Fruit fly (Drosophila melanogaster) whole organism, larva: ENCODE data around the gene Rab9Fb.
"Not testable (repeated sequence)": the region's sequence is repeated elsewhere in the genome, so short reads cannot be mapped to it uniquely, and the experiment has no call there.

Experiments
- noc ChIP-seq: fragments of 200-800 bp; sonication (Bioruptor generic); optimal IDR thresholded peaks from 3 replicates; lab custom pipeline; 2019; ENCODE audit warnings: missing biosample characterization, mild to moderate bottlenecking, missing genetic modification characterization, moderate library complexity

The Rab9Fb gene

DNA sequence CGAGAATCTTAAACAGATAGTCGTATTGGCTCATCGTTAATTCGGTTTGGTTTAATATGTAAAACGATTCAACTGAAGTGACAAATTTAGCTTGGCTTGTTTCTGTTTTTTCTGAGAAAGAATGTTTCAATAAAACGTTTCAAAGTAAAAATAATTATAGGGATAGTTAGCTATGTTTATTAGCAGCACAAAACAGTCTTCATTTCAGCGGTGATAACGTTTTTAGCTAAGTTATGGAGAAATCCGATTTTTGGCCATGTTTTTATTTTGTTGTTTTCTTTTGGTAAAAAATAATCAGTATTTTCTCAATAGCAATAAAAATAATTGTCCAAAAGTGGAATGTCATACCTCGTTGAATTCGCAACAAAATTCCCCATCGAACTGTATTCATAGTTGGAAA lies at the start of gene Rab9Fb:
Gene Rab9Fb, minus strand, starts transcription at position 101 of the 400 bp plus-strand sequence.
- TF ChIP-seq noc (tag; lab: Kevin White, UChicago) = no peak

DNA sequence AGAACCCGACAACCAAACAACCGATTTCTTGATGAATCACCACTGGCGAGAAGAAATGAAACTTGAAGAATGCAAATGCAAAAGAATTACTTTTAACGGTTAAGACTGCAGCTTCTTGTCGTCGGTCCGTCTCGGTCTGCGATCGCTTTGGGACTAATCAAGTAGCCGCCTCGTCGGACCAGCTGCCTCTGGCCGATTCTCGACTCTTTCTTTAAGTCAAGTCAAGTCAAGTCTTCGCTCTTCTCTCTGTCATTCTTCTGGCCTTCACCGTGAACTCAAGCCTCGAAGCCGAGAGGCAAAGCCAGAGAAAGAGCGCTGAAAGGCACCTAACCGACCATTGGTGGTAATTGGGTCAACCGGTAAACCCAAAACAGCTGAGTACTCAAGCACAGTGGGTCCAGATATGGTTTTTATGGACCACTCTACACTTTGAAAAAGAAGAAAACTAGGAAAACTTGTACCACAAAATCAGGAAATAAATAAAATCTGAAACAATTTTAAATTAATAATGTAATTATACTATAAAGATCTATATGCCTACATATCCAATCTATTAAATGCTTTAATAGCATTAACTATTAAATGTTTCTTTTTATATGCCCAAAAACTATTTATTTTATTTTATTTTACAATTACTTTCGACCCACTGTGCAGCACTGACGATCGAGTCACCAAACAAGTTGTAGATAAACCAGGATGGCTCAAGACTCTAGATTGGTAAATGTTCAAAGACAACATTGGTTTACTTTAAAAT lies 14.9 kb upstream of the Rab9Fb start, which contains the start of gene C901:
Gene C901, minus strand, starts transcription at position 157 of the 754 bp plus-strand sequence.
- no peak for TF ChIP-seq noc (tag; lab: Kevin White, UChicago)

DNA sequence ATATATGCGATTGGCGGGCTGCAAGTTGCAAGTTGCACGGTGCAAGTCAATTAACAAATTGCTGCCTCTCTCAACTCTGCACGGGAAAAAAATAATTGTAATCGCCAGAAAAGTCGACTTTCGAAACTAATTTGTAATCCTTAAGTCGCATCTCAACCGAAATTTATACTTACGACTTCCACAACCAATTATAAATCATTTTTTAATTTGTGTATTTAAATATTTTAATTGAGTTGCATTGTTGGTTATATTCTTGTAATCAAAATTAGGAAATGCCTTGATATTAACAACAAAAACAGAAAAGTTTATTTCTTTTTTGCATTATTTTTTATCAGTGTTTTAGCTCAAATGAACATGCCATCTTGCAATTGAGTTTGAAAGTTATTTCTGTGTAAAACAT lies 7.6 kb upstream of the Rab9Fb start:
- TF ChIP-seq noc (tag; lab: Kevin White, UChicago) = no peak

- TF ChIP-seq noc (tag; lab: Kevin White, UChicago) = no peak
Measured at dm6 chrX:10953240-10953639, 954 bp upstream of the Rab9Fb start.

DNA sequence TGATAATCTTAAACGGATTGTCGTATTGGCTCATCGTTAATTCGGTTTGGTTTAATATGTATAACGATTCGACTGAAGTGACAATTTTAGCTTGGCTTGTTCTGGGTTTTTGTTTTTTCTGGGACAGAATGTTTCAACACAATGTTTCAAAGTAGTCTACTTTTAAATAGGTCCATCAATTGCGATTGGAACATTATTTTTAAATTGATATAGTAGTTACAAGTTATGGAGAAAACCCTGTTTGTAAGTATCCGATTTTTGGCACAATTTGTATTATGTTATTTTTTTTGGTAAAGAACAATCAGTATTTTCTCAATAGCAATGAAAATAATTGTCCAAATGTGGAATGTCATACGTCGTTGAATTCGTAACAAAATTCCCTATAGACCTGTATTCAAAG lies 1.4 kb downstream of the Rab9Fb start, which contains the start of gene Rab9Fa:
Gene Rab9Fa, minus strand, starts transcription at position 101 of the 400 bp plus-strand sequence.
- not testable (repeated sequence) for TF ChIP-seq noc (tag; lab: Kevin White, UChicago)

DNA sequence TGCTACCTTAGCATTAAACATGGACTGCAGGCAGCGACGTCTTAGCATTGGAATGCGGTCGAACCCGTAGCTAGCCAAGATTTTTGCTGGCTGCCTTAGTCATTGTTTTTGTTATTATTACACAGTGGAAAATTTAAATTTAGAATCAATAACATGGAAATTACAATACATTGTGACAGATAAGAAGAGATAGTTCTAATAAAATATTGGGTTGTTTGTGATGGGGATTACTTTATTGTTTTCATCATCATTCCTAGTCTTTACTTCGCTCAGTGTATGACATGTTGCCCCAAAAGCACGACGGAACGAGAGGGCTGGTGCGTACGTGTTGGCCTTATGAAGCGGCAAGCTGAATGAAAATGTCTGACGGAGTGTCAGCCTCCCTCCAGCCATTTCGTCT lies 15.7 kb downstream of the Rab9Fb start:
- peak; percentile 77 for TF ChIP-seq noc (tag; lab: Kevin White, UChicago)

DNA sequence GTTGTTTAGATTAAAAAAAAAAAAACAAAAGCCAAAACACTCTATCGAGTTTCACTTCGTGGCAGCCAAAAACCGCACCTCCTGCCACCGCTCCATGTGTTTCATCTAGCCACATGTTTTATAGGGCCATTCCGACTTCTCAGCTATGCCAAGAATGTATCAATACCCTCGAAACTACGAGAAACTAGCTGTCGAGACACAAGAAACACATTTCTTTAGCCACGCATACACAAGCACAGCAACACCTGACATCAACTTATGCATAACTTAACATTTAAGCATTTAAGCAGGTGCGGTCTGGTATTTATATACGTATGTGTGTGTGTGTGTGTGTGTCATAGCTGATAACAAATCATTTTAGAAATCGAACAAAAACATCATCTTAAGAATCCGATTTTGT lies 16.7 kb downstream of the Rab9Fb start:
- no peak for TF ChIP-seq noc (tag; lab: Kevin White, UChicago)

DNA sequence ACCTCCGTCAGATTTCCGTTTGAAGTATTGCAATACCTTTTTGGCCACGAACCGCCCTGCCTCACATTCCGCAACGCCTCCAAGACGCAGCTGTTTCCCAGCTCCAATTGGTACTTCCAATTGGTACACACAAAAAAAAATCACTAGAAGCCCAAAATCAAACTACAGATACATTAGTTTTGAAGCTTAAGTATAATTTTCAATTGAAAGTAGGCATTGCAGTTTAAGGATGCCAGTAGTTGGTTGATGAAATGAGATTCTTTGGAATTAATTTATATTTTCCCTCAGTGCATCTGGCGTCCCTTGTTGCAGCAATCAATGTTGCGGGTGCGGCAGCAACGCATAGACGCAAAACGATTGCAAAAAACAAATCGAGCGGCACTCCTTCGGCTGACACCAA lies 18.5 kb downstream of the Rab9Fb start:
- no peak for TF ChIP-seq noc (tag; lab: Kevin White, UChicago)

DNA sequence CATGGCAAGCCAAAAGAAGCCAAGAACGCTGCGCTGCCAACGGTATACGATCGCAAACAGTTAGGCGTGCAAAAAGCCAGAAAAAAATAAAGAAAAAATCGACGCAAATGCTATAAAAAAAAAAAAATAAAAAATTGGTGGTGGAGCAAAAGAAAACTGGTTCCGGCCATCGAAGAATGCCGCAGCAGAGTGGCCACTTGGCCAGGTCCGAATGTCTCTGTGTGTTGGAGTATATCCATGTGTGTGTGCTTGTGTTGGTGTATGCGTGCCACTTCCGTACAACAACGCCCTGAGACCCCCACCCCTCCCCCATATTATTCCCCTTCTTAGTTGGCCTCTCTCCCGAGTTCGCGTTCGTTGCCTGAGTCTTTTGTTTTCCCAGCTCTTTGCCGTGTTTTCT lies 20.0 kb downstream of the Rab9Fb start:
- TF ChIP-seq noc (tag; lab: Kevin White, UChicago) = no peak

- no peak for TF ChIP-seq noc (tag; lab: Kevin White, UChicago)
Measured at dm6 chrX:10931250-10931649, 21.0 kb downstream of the Rab9Fb start.

dm6 chrX:10930553-10931092 lies 21.7 kb downstream of the Rab9Fb start, which contains the start of gene Myo10A:
TSS of gene Myo10A (plus strand) at chrX:10930840.
- no peak for TF ChIP-seq noc (tag; lab: Kevin White, UChicago)

DNA sequence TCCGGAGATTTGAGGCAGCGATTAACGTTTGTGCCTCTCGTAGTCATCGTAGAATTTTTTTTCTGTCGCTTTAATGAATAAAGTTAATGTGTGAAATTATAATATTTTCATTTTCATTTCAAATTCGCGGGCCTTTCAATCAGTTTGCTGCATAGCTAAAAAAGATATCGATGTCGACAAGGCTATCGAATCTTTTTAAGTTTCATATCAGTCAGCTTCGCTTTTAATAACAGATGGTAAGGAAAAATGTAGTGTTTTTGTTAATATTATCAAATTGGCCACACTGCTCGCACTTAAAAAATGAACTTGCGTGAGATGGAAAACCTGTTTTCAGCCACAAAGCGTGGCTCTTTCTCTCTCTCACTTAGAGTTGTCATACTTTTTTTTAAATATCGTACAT lies 22.7 kb downstream of the Rab9Fb start:
- TF ChIP-seq noc (tag; lab: Kevin White, UChicago) = no peak

DNA sequence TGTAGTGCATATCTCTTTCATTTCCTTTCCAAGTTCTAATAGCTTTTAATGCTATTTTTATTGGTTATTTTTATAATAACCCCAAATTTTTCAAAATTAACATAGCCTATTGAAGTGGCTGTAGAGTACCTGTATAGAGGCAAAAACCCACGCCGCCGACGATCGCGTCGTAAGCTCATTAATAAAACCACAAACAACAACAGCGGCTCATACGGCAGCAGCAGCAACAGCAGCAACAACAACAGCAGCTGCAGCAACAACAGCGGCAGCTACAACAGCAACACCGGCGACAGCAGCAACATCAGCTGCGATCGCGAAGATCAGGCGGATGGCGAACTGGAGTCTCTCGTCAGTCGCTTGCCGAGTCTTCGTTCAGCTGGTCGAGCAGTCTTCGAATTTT lies 25.2 kb downstream of the Rab9Fb start, which contains the start of gene CG2145:
Gene CG2145, plus strand, starts transcription at position 290 of the 400 bp plus-strand sequence.
- TF ChIP-seq noc (tag; lab: Kevin White, UChicago) = peak; percentile 27

dm6 chrX:10926245-10926644 lies 26.0 kb downstream of the Rab9Fb start:
- TF ChIP-seq noc (tag; lab: Kevin White, UChicago) = peak; percentile 33

- TF ChIP-seq noc (tag; lab: Kevin White, UChicago) = no peak
Measured at dm6 chrX:10923711-10924281, 28.5 kb downstream of the Rab9Fb start, which contains the start of gene v. TSS of gene v (plus strand) at chrX:10923972.

dm6 chrX:10922178-10922577 lies 30.1 kb downstream of the Rab9Fb start:
- TF ChIP-seq noc (tag; lab: Kevin White, UChicago) = no peak
